Fruit fly (Drosophila melanogaster): ENCODE results near the gene RhoGAP102A.
A peak's percentile ranks its signal among the peaks of the same experiment; 100 is the strongest.
"Not testable (repeated sequence)": the region's sequence is repeated elsewhere in the genome, so short reads cannot be mapped to it uniquely, and the experiment has no call there.

RhoGAP102A gene

dm6 chr4:306431-307342 is 51.9 kb downstream of the RhoGAP102A start, which contains the start of gene Syt7:
Gene Syt7, minus strand, starts transcription at chr4:306481.
- TF ChIP-seq jim (GFP tag; optimal IDR thresholded peaks at IDR 0.05); Rel (GFP tag; optimal IDR thresholded peaks at IDR 0.05); Rel (tag; optimal IDR thresholded peaks at IDR 0.05); usp (GFP tag; optimal IDR thresholded peaks at IDR 0.05): not testable (repeated sequence)

dm6 chr4:307931-308330 is 53.1 kb downstream of the RhoGAP102A start, which contains the start of gene Rad23:
Gene Rad23, plus strand, starts transcription at chr4:308093.
- TF ChIP-seq Abd-B (GFP tag; optimal IDR thresholded peaks at IDR 0.05) (no peak), N (GFP tag; optimal IDR thresholded peaks at IDR 0.05) (peak; percentile 63), Dif (GFP tag; optimal IDR thresholded peaks at IDR 0.05; ENCODE audit: partially characterized antibody) (no peak), lola (GFP tag; optimal IDR thresholded peaks at IDR 0.05) (no peak), dl (GFP tag; optimal IDR thresholded peaks at IDR 0.05; ENCODE audit: insufficient read depth in 1 of 2, partially characterized antibody in 2 of 2) (no peak), fru (GFP tag; optimal IDR thresholded peaks at IDR 0.05) (no peak), Mio (GFP tag; optimal IDR thresholded peaks at IDR 0.05) (no peak), Vsx2 (GFP tag; optimal IDR thresholded peaks at IDR 0.05; ENCODE audit: partially characterized antibody) (no peak), Hnf4 (GFP tag; optimal IDR thresholded peaks at IDR 0.05) (peak; percentile 19), Hr78 (GFP tag; optimal IDR thresholded peaks at IDR 0.05) (no peak), dsf (GFP tag; optimal IDR thresholded peaks at IDR 0.05; ENCODE audit: borderline replicate concordance) (no peak), usp (GFP tag; optimal IDR thresholded peaks at IDR 0.05) (no peak), foxo (GFP tag; optimal IDR thresholded peaks at IDR 0.05) (no peak), sage (GFP tag; optimal IDR thresholded peaks at IDR 0.05) (no peak), GATAd (GFP tag; optimal IDR thresholded peaks at IDR 0.05) (no peak), OdsH (GFP tag; optimal IDR thresholded peaks at IDR 0.05) (no peak), dmrt93B (GFP tag; optimal IDR thresholded peaks at IDR 0.05) (no peak), Hr83 (GFP tag; optimal IDR thresholded peaks at IDR 0.05; ENCODE audit: poor library complexity, severe bottlenecking) (no peak), Jra (GFP tag; optimal IDR thresholded peaks at IDR 0.05) (no peak), CrebA (GFP tag; optimal IDR thresholded peaks at IDR 0.05; ENCODE audit: borderline replicate concordance) (peak; percentile 7), br (GFP tag; optimal IDR thresholded peaks at IDR 0.05) (no peak), tai (GFP tag; optimal IDR thresholded peaks at IDR 0.05) (peak; percentile 50), rgr (GFP tag; optimal IDR thresholded peaks at IDR 0.05) (no peak), ey (GFP tag; optimal IDR thresholded peaks at IDR 0.05) (no peak), psq (GFP tag; optimal IDR thresholded peaks at IDR 0.05) (no peak), CG32264 (GFP tag; optimal IDR thresholded peaks at IDR 0.05) (no peak), pan (optimal IDR thresholded peaks at IDR 0.05) (no peak), Myc (optimal IDR thresholded peaks at IDR 0.05) (peak; percentile 35), jim (GFP tag; optimal IDR thresholded peaks at IDR 0.05) (no peak), CG9705 (GFP tag; optimal IDR thresholded peaks at IDR 0.05) (no peak), brk (GFP tag; optimal IDR thresholded peaks at IDR 0.05) (peak; percentile 39), sv (GFP tag; optimal IDR thresholded peaks at IDR 0.05) (no peak), woc (GFP tag; optimal IDR thresholded peaks at IDR 0.05) (peak; percentile 83), h (GFP tag; optimal IDR thresholded peaks at IDR 0.05) (no peak), HLH106 (tag; optimal IDR thresholded peaks at IDR 0.05) (no peak), Dfd (GFP tag; optimal IDR thresholded peaks at IDR 0.05) (no peak)

dm6 chr4:310670-311069 is 55.9 kb downstream of the RhoGAP102A start:
- TF ChIP-seq GATAd (GFP tag; optimal IDR thresholded peaks at IDR 0.05): no peak
- no peak for TF ChIP-seq CrebA (GFP tag; optimal IDR thresholded peaks at IDR 0.05; ENCODE audit: borderline replicate concordance)
- TF ChIP-seq fru (GFP tag; optimal IDR thresholded peaks at IDR 0.05): no peak
- no peak for TF ChIP-seq usp (GFP tag; optimal IDR thresholded peaks at IDR 0.05)
- TF ChIP-seq h (GFP tag; optimal IDR thresholded peaks at IDR 0.05): no peak
- no peak for TF ChIP-seq Mio (GFP tag; optimal IDR thresholded peaks at IDR 0.05)
- no peak for TF ChIP-seq dsf (GFP tag; optimal IDR thresholded peaks at IDR 0.05; ENCODE audit: borderline replicate concordance)
- no peak for TF ChIP-seq Dif (GFP tag; optimal IDR thresholded peaks at IDR 0.05; ENCODE audit: partially characterized antibody)
- TF ChIP-seq Abd-B (GFP tag; optimal IDR thresholded peaks at IDR 0.05): no peak
- TF ChIP-seq rgr (GFP tag; optimal IDR thresholded peaks at IDR 0.05): no peak
- TF ChIP-seq Hr83 (GFP tag; optimal IDR thresholded peaks at IDR 0.05; ENCODE audit: poor library complexity, severe bottlenecking): no peak

Measured in whole organism, wandering third instar larva.